Fruit fly (Drosophila melanogaster) whole organism, embryonic: ENCODE data around the gene CG7011.

ENCODE experiments used
- Atf-2 ChIP-seq: fragments of 200-800 bp; sonication (Bioruptor generic); optimal IDR thresholded peaks from 2 replicates; lab custom pipeline; 2016; ENCODE audit warnings: missing biosample characterization, missing genetic modification characterization
- Awh ChIP-seq: fragments of 200-800 bp; sonication (Bioruptor generic); IDR thresholded peaks from 2 replicates; pipeline ENCODE4, ENCODE4 v1.3.6; 2022; ENCODE audit warnings: missing biosample characterization, missing genetic modification characterization
- CG10543 ChIP-seq: fragments of 200-800 bp; sonication (Bioruptor generic); optimal IDR thresholded peaks from 3 replicates; lab custom pipeline; 2017; ENCODE audit warnings: missing biosample characterization, mild to moderate bottlenecking, missing genetic modification characterization, moderate library complexity
- CG10979 ChIP-seq: fragments of 200-800 bp; sonication (Bioruptor generic); optimal IDR thresholded peaks from 2 replicates; lab custom pipeline; 2018; ENCODE audit warnings: missing biosample characterization, mild to moderate bottlenecking, missing genetic modification characterization, moderate library complexity
- CG11398 ChIP-seq: fragments of 200-800 bp; sonication (Bioruptor generic); optimal IDR thresholded peaks from 2 replicates; lab custom pipeline; 2016; ENCODE audit warnings: missing biosample characterization, missing genetic modification characterization
- CG11504 ChIP-seq: fragments of 200-800 bp; sonication (Bioruptor generic); optimal IDR thresholded peaks from 3 replicates; lab custom pipeline; 2019; ENCODE audit warnings: missing biosample characterization, mild to moderate bottlenecking, missing genetic modification characterization, moderate library complexity
- CG11560 ChIP-seq: fragments of 200-800 bp; sonication (Bioruptor generic); IDR thresholded peaks from 3 replicates; pipeline ENCODE4 v1.3.6; 2022; ENCODE audit warnings: missing biosample characterization, missing genetic modification characterization
- CG14710 ChIP-seq: fragments of 200-800 bp; sonication (Bioruptor generic); optimal IDR thresholded peaks from 3 replicates; lab custom pipeline; 2019; ENCODE audit warnings: missing biosample characterization, mild to moderate bottlenecking, missing genetic modification characterization, moderate library complexity
- CG14860 ChIP-seq: fragments of 200-800 bp; sonication (Bioruptor generic); IDR thresholded peaks from 3 replicates; pipeline ENCODE4 v1.3.6; 2022; ENCODE audit warnings: missing biosample characterization, missing genetic modification characterization; ENCODE audit not compliant: partially characterized antibody
- CG17612 ChIP-seq: fragments of 200-800 bp; sonication (Bioruptor generic); IDR thresholded peaks from 2 replicates; pipeline ENCODE4 v1.3.6; 2022; ENCODE audit warnings: missing biosample characterization, missing genetic modification characterization
- CG17912 ChIP-seq: fragments of 200-800 bp; sonication (Bioruptor generic); optimal IDR thresholded peaks from 2 replicates; lab custom pipeline; 2018; ENCODE audit warnings: missing biosample characterization, mild to moderate bottlenecking, missing genetic modification characterization
- CG18599 ChIP-seq: fragments of 200-800 bp; sonication (Bioruptor generic); optimal IDR thresholded peaks from 3 replicates; lab custom pipeline; 2017; ENCODE audit warnings: missing biosample characterization, missing genetic modification characterization, mild to moderate bottlenecking, moderate library complexity, missing genetic modification reagents
- CG18764 ChIP-seq: fragments of 200-800 bp; sonication (Bioruptor generic); optimal IDR thresholded peaks from 3 replicates; lab custom pipeline; 2016; ENCODE audit warnings: missing biosample characterization, missing genetic modification characterization
- CG2712 ChIP-seq: fragments of 200-800 bp; optimal IDR thresholded peaks from 3 replicates; lab custom pipeline; 2019; ENCODE audit warnings: missing biosample characterization, mild to moderate bottlenecking, missing genetic modification characterization, moderate library complexity
- CG2875 ChIP-seq: fragments of 200-800 bp; sonication (Bioruptor generic); optimal IDR thresholded peaks from 2 replicates; lab custom pipeline; 2017; ENCODE audit warnings: missing biosample characterization, mild to moderate bottlenecking, missing genetic modification characterization, missing genetic modification reagents
- CG30020 ChIP-seq: fragments of 200-800 bp; optimal IDR thresholded peaks from 2 replicates; lab custom pipeline; 2019; ENCODE audit warnings: missing biosample characterization, mild to moderate bottlenecking, missing genetic modification characterization, moderate library complexity
- CG3065 ChIP-seq: fragments of 200-800 bp; sonication (Bioruptor generic); optimal IDR thresholded peaks from 2 replicates; lab custom pipeline; 2016; ENCODE audit warnings: missing biosample characterization, missing genetic modification characterization
- CG3407 ChIP-seq: fragments of 200-800 bp; sonication (Bioruptor generic); optimal IDR thresholded peaks from 2 replicates; lab custom pipeline; 2018; ENCODE audit warnings: missing biosample characterization, mild to moderate bottlenecking, missing genetic modification characterization
- CG4404 ChIP-seq: fragments of 200-800 bp; sonication (Bioruptor generic); IDR thresholded peaks from 2 replicates; pipeline ENCODE4 v1.3.6; 2022; ENCODE audit warnings: missing biosample characterization, missing genetic modification characterization
- CG5245 ChIP-seq: fragments of 200-800 bp; sonication (Bioruptor generic); optimal IDR thresholded peaks from 3 replicates; lab custom pipeline; 2016; ENCODE audit warnings: missing biosample characterization, missing genetic modification characterization
- CG7556 ChIP-seq: fragments of 200-800 bp; sonication (Bioruptor generic); optimal IDR thresholded peaks from 2 replicates; lab custom pipeline; 2017; ENCODE audit warnings: missing biosample characterization, mild to moderate bottlenecking, missing genetic modification characterization
- CG7963 ChIP-seq: fragments of 200-800 bp; sonication (Bioruptor generic); IDR thresholded peaks from 3 replicates; pipeline ENCODE4 v1.3.6; 2022; ENCODE audit warnings: missing biosample characterization, missing genetic modification characterization; ENCODE audit not compliant: partially characterized antibody
- Dbx ChIP-seq: fragments of 200-800 bp; sonication (Bioruptor generic); IDR thresholded peaks from 3 replicates; pipeline ENCODE4 v1.3.6; 2022; ENCODE audit warnings: missing biosample characterization, missing genetic modification characterization
- Doc3 ChIP-seq: fragments of 200-800 bp; sonication (Bioruptor generic); IDR thresholded peaks from 3 replicates; pipeline ENCODE4 v1.3.6; 2022; ENCODE audit warnings: missing biosample characterization, missing genetic modification characterization; ENCODE audit not compliant: partially characterized antibody
- HLH3B ChIP-seq: fragments of 200-800 bp; sonication (Bioruptor generic); IDR thresholded peaks from 2 replicates; pipeline ENCODE4 v1.3.6; 2022; ENCODE audit warnings: missing biosample characterization, missing genetic modification characterization
- HLHmδ ChIP-seq: fragments of 200-800 bp; sonication (Bioruptor generic); optimal IDR thresholded peaks from 2 replicates; lab custom pipeline; 2018; ENCODE audit warnings: missing biosample characterization, mild to moderate bottlenecking, missing genetic modification characterization, moderate library complexity
- Hr39 ChIP-seq: fragments of >200 bp; optimal IDR thresholded peaks from 2 replicates; lab custom pipeline; 2017
- Jarid2 ChIP-seq: fragments of 200-800 bp; sonication (Bioruptor generic); optimal IDR thresholded peaks from 3 replicates; lab custom pipeline; 2017; ENCODE audit warnings: mild to moderate bottlenecking, missing biosample characterization, missing genetic modification reagents, missing genetic modification characterization
- Med ChIP-seq: fragments of 200-800 bp; sonication (Bioruptor generic); peaks from one replicate; lab custom pipeline; 2016; ENCODE audit warnings: missing biosample characterization, missing genetic modification characterization, mild to moderate bottlenecking, inconsistent platforms, moderate library complexity
- Mrtf ChIP-seq: fragments of 200-800 bp; sonication (Bioruptor generic); IDR thresholded peaks from 3 replicates; pipeline ENCODE4 v1.3.6; 2022; ENCODE audit warnings: missing biosample characterization, missing genetic modification characterization
- NFAT ChIP-seq: fragments of 200-800 bp; sonication (Bioruptor generic); IDR thresholded peaks from 2 replicates; pipeline ENCODE4 v1.3.6; 2022; ENCODE audit warnings: missing biosample characterization, missing genetic modification characterization
- Optix ChIP-seq: fragments of 200-800 bp; sonication (Bioruptor generic); IDR thresholded peaks from 3 replicates; pipeline ENCODE4 v1.3.6; 2022; ENCODE audit warnings: missing biosample characterization, missing genetic modification characterization
- Pdp1 ChIP-seq, 2 experiments: fragments of 200-800 bp; sonication (Bioruptor generic); optimal IDR thresholded peaks; 3 replicates each; lab custom pipeline; 2016; ENCODE audit warnings: missing biosample characterization in 2 of 2, missing genetic modification characterization in 2 of 2, mild to moderate bottlenecking in 1 of 2, moderate library complexity in 1 of 2
- Ptx1 ChIP-seq: fragments of 200-800 bp; sonication (Bioruptor generic); IDR thresholded peaks from 2 replicates; pipeline ENCODE4 v1.3.6; 2022; ENCODE audit warnings: missing biosample characterization, missing genetic modification characterization
- Usf ChIP-seq: fragments of 200-800 bp; sonication (Bioruptor generic); optimal IDR thresholded peaks from 2 replicates; lab custom pipeline; 2017; ENCODE audit warnings: missing genotype, missing biosample characterization, missing genetic modification characterization
- abd-A ChIP-seq: fragments of 200-800 bp; sonication (Bioruptor generic); optimal IDR thresholded peaks from 3 replicates; lab custom pipeline; 2019; ENCODE audit warnings: missing biosample characterization, mild to moderate bottlenecking, missing genetic modification characterization, moderate library complexity
- bcd ChIP-seq: fragments of 200-800 bp; sonication (Bioruptor generic); optimal IDR thresholded peaks from 2 replicates; lab custom pipeline; 2017; ENCODE audit warnings: missing biosample characterization, mild to moderate bottlenecking, missing genetic modification characterization
- crp ChIP-seq, 2 experiments: fragments of 200-800 bp; sonication (Bioruptor generic); optimal IDR thresholded peaks; 2 replicates in 1 of 2; 3 replicates in 1 of 2; lab custom pipeline; 2017; ENCODE audit warnings: missing biosample characterization in 2 of 2, missing genetic modification characterization in 2 of 2, mild to moderate bottlenecking in 1 of 2, moderate library complexity in 1 of 2
- eve ChIP-seq, 2 experiments: fragments of >200 bp; optimal IDR thresholded peaks; 2 replicates each; lab custom pipeline; 2017; ENCODE audit warnings: missing biosample characterization in 2 of 2, missing genetic modification characterization in 2 of 2
- hbn ChIP-seq: fragments of 200-800 bp; sonication (Bioruptor generic); IDR thresholded peaks from 2 replicates; pipeline ENCODE4 v1.3.6; 2022; ENCODE audit warnings: missing biosample characterization, missing genetic modification characterization; ENCODE audit not compliant: partially characterized antibody
- her ChIP-seq: fragments of 200-800 bp; sonication (Bioruptor generic); optimal IDR thresholded peaks from 2 replicates; lab custom pipeline; 2016; ENCODE audit warnings: missing biosample characterization, missing genetic modification characterization
- mam ChIP-seq: fragments of 200-800 bp; sonication (Bioruptor generic); optimal IDR thresholded peaks from 3 replicates; lab custom pipeline; 2016; ENCODE audit warnings: missing biosample characterization, missing genetic modification characterization
- mirr ChIP-seq: fragments of 200-800 bp; sonication (Bioruptor generic); optimal IDR thresholded peaks from 3 replicates; lab custom pipeline; 2018; ENCODE audit warnings: missing biosample characterization, mild to moderate bottlenecking, missing genetic modification characterization
- nmo ChIP-seq: fragments of 200-800 bp; sonication (Bioruptor generic); optimal IDR thresholded peaks from 2 replicates; lab custom pipeline; 2018; ENCODE audit warnings: missing biosample characterization, mild to moderate bottlenecking, missing genetic modification characterization, moderate library complexity
- odd ChIP-seq: fragments of 200-800 bp; sonication (Bioruptor generic); optimal IDR thresholded peaks from 2 replicates; lab custom pipeline; 2017; ENCODE audit warnings: missing biosample characterization, mild to moderate bottlenecking, missing genetic modification characterization
- pho ChIP-seq: fragments of 200-800 bp; sonication (Bioruptor generic); optimal IDR thresholded peaks from 2 replicates; lab custom pipeline; 2016; ENCODE audit warnings: missing biosample characterization, missing genetic modification characterization
- scrt ChIP-seq: fragments of 200-800 bp; sonication (Bioruptor generic); optimal IDR thresholded peaks from 2 replicates; lab custom pipeline; 2018; ENCODE audit warnings: missing biosample characterization, mild to moderate bottlenecking, missing genetic modification characterization, moderate library complexity
- trem ChIP-seq: fragments of 200-800 bp; optimal IDR thresholded peaks from 3 replicates; lab custom pipeline; 2019; ENCODE audit warnings: missing biosample characterization, mild to moderate bottlenecking, missing genetic modification characterization, moderate library complexity
- tup ChIP-seq: fragments of 200-800 bp; sonication (Bioruptor generic); optimal IDR thresholded peaks from 2 replicates; lab custom pipeline; 2016; ENCODE audit warnings: missing biosample characterization, mild to moderate bottlenecking, missing genetic modification characterization, moderate library complexity
- unc-4 ChIP-seq: fragments of 200-800 bp; sonication (Bioruptor generic); IDR thresholded peaks from 2 replicates; pipeline ENCODE4 v1.3.6; 2022; ENCODE audit warnings: missing biosample characterization, missing genetic modification characterization; ENCODE audit not compliant: partially characterized antibody
- usp ChIP-seq: fragments of >200 bp; optimal IDR thresholded peaks from 2 replicates; lab custom pipeline; 2017; ENCODE audit warnings: missing biosample characterization, missing genetic modification characterization

Gene CG7011

DNA sequence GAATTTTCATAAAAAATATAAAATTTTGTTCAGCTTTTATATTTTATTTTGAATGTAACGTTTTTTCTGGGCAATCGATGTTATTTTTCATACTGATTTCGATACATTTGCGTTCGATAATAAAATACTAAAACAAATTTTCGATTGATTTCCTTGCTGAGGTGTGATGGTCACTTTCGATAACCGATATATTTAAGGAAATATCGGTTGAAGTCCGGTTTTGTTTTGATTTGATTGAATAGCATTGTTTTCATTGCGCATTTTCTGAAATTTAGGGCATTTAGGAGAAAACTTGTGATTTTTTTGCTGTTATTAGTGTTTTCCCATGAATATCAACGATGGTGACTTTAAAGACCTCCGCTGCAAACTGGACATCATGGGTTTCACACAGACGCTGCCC is 46.9 kb downstream of the CG7011 start, which contains the start of gene Cep135:
Cep135 (plus strand) TSS at position 202 of the 400 bp plus-strand sequence.
- TF ChIP-seq CG2712 (tag; lab: Kevin White, UChicago) (no peak), abd-A (tag; lab: Kevin White, UChicago) (no peak), hbn (GFP tag; lab: Robert Waterston, UW) (peak; percentile 89), CG30020 (tag; lab: Kevin White, UChicago) (peak; percentile 24), Optix (GFP tag; lab: Robert Waterston, UW) (no peak), Ptx1 (no peak), crp (GFP tag; optimal IDR thresholded peaks at IDR 0.05; lab: Kevin White, UChicago) (no peak), CG17912 (GFP tag; lab: Kevin White, UChicago) (no peak), CG18764 (no peak), tup (GFP tag; lab: Kevin White, UChicago) (no peak), unc-4 (peak; percentile 80), scrt (GFP tag; lab: Kevin White, UChicago) (no peak), CG2875 (GFP tag; lab: Kevin White, UChicago) (no peak), Usf (GFP tag; lab: Kevin White, UChicago) (no peak), usp (GFP tag; lab: Kevin White, UChicago) (no peak), Awh (GFP tag; lab: Robert Waterston, UW) (no peak), CG17612 (no peak), CG7556 (GFP tag; lab: Kevin White, UChicago) (no peak), CG11398 (GFP tag; lab: Kevin White, UChicago) (no peak), CG4404 (GFP tag; lab: Robert Waterston, UW) (no peak), Atf-2 (no peak), Med (GFP tag; lab: Kevin White, UChicago) (no peak), eve (GFP tag; optimal IDR thresholded peaks at IDR 0.05; lab: Kevin White, UChicago) (no peak), HLHmδ (GFP tag; lab: Kevin White, UChicago) (no peak), bcd (GFP tag; lab: Kevin White, UChicago) (no peak), Jarid2 (no peak), mam (GFP tag; lab: Kevin White, UChicago) (no peak), CG14860 (GFP tag; lab: Robert Waterston, UW) (peak; percentile 86), mirr (GFP tag; lab: Kevin White, UChicago) (no peak), CG7963 (GFP tag; lab: Robert Waterston, UW) (peak; percentile 86), CG11560 (no peak), CG18599 (GFP tag; lab: Kevin White, UChicago) (no peak), CG3065 (no peak), NFAT (no peak), CG10979 (tag; lab: Kevin White, UChicago) (no peak), nmo (no peak), CG5245 (no peak), her (no peak), Dbx (no peak), Hr39 (no peak), Pdp1 (GFP tag; optimal IDR thresholded peaks at IDR 0.05; lab: Kevin White, UChicago) (no peak), CG10543 (GFP tag; lab: Kevin White, UChicago) (no peak), CG14710 (peak; percentile 54), HLH3B (GFP tag; lab: Robert Waterston, UW) (no peak), pho (no peak), CG3407 (no peak), odd (GFP tag; lab: Kevin White, UChicago) (no peak), Doc3 (peak; percentile 82), Mrtf (GFP tag; lab: Robert Waterston, UW) (no peak), trem (peak; percentile 71), CG11504 (tag; lab: Kevin White, UChicago) (no peak)
